Worm (Caenorhabditis elegans) whole organism, early embryonic: ENCODE data around the gene usp-50.
"Not testable (repeated sequence)": the region's sequence is repeated elsewhere in the genome, so short reads cannot be mapped to it uniquely, and the experiment has no call there.

Experiments
- ets-7 ChIP-seq: sonication (generic microtip); optimal IDR thresholded peaks from 2 replicates; lab custom pipeline; 2016; ENCODE audit warnings: missing genotype, missing genetic modification characterization, missing compliant biosample characterization
- hmg-4 ChIP-seq: fragments of 200-800 bp; sonication (Bioruptor generic); optimal IDR thresholded peaks from 2 replicates; lab custom pipeline; 2018; ENCODE audit warnings: mild to moderate bottlenecking, missing genetic modification characterization, missing compliant biosample characterization

ce11 chrV:17893959-17894358 is 30.8 kb upstream of the usp-50 start, which contains the start of gene C06H5.11:
- TF ChIP-seq ets-7; hmg-4 (GFP tag; lab: Kevin White, UChicago): not testable (repeated sequence)
